Worm (Caenorhabditis elegans) whole organism, L4 larva: ENCODE results near the gene F53F4.12.

Experiments used
- D1046.2 ChIP-seq: fragments of 200-800 bp; sonication (Bioruptor generic); IDR thresholded peaks from 2 replicates; pipeline ENCODE4 v1.3.6; 2022; ENCODE audit warnings: missing genetic modification characterization, missing compliant biosample characterization
- F10B5.3 ChIP-seq: sonication (generic microtip); optimal IDR thresholded peaks from 2 replicates; lab custom pipeline; 2016; ENCODE audit warnings: mild to moderate bottlenecking, missing genetic modification characterization, missing compliant biosample characterization
- F44E2.7 ChIP-seq: fragments of 200-800 bp; sonication (Bioruptor generic); IDR thresholded peaks from 2 replicates; pipeline ENCODE4 v2.1.2; 2022; ENCODE audit warnings: missing genetic modification characterization, missing compliant biosample characterization
- F49E8.2 ChIP-seq: sonication (generic microtip); optimal IDR thresholded peaks from 2 replicates; lab custom pipeline; 2016; ENCODE audit warnings: missing compliant biosample characterization, mild to moderate bottlenecking, missing genetic modification characterization, borderline replicate concordance
- T20F7.1 ChIP-seq: fragments of 200-800 bp; sonication (Bioruptor generic); optimal IDR thresholded peaks from 2 replicates; lab custom pipeline; 2018; ENCODE audit warnings: mild to moderate bottlenecking, missing genetic modification characterization, missing compliant biosample characterization
- Y5F2A.4 ChIP-seq: fragments of 200-800 bp; sonication (Bioruptor generic); optimal IDR thresholded peaks from 2 replicates; lab custom pipeline; 2018; ENCODE audit warnings: mild to moderate bottlenecking, missing genetic modification characterization, missing compliant biosample characterization
- ZK337.2 ChIP-seq: fragments of 200-800 bp; sonication (Bioruptor generic); IDR thresholded peaks from 2 replicates; pipeline ENCODE4 v1.3.6; 2022; ENCODE audit warnings: missing genetic modification reagents, missing genetic modification characterization, missing compliant biosample characterization
- aha-1 ChIP-seq: fragments of 150-350 bp; peaks from one replicate; lab custom pipeline; 2014; ENCODE audit warnings: missing biosample characterization, missing genetic modification characterization
- ama-1 ChIP-seq: fragments of 150-350 bp; optimal IDR thresholded peaks from 2 replicates; lab custom pipeline; 2014; ENCODE audit warnings: inconsistent platforms, mixed read lengths
- ceh-28 ChIP-seq: fragments of 150-350 bp; optimal IDR thresholded peaks from 2 replicates; lab custom pipeline; 2014; ENCODE audit warnings: missing biosample characterization, missing genetic modification reagents, missing genetic modification characterization
- ceh-62 ChIP-seq: sonication (generic microtip); optimal IDR thresholded peaks from 2 replicates; lab custom pipeline; 2017; ENCODE audit warnings: missing biosample characterization, missing genetic modification characterization
- dmd-6 ChIP-seq: fragments of 200-800 bp; sonication (Bioruptor generic); IDR thresholded peaks from 2 replicates; pipeline ENCODE4 v1.3.6; 2022; ENCODE audit warnings: missing genetic modification reagents, missing genetic modification characterization, missing compliant biosample characterization
- dve-1 ChIP-seq: sonication (generic microtip); optimal IDR thresholded peaks from 2 replicates; lab custom pipeline; 2017; ENCODE audit warnings: antibody characterized with exemption, mild to moderate bottlenecking, missing genetic modification characterization, missing compliant biosample characterization; ENCODE audit not compliant: insufficient read depth
- gei-8 ChIP-seq: fragments of 200-800 bp; sonication (Bioruptor generic); optimal IDR thresholded peaks from 2 replicates; lab custom pipeline; 2018; ENCODE audit warnings: mild to moderate bottlenecking, missing genetic modification characterization, missing compliant biosample characterization
- hif-1 ChIP-seq, 2 experiments: sonication (generic microtip); optimal IDR thresholded peaks; 2 replicates each; lab custom pipeline; 2016 to 2017; ENCODE audit warnings: missing compliant biosample characterization in 2 of 2, missing genetic modification characterization in 2 of 2, missing genetic modification reagents in 2 of 2, missing genotype in 2 of 2, mild to moderate bottlenecking in 1 of 2
- hlh-11 ChIP-seq: fragments of 200-800 bp; sonication (Bioruptor generic); optimal IDR thresholded peaks from 2 replicates; lab custom pipeline; 2018; ENCODE audit warnings: mild to moderate bottlenecking, missing genetic modification characterization, missing compliant biosample characterization
- hlh-30 ChIP-seq: sonication (generic microtip); optimal IDR thresholded peaks from 2 replicates; lab custom pipeline; 2017; ENCODE audit warnings: antibody characterized with exemption, mild to moderate bottlenecking, missing genetic modification characterization, missing compliant biosample characterization; ENCODE audit not compliant: insufficient read depth
- mdl-1 ChIP-seq, 2 experiments: fragments of 150-350 bp in 1 of 2; sonication (generic microtip) in 1 of 2; optimal IDR thresholded peaks; 2 replicates each; lab custom pipeline; 2014 to 2017; ENCODE audit warnings: missing biosample characterization in 2 of 2, missing genetic modification characterization in 2 of 2
- mep-1 ChIP-seq: fragments of 150-350 bp; sonication (generic microtip); optimal IDR thresholded peaks from 3 replicates; lab custom pipeline; 2014; ENCODE audit warnings: missing biosample characterization, missing genetic modification characterization
- mxl-3 ChIP-seq: fragments of 200-800 bp; sonication (Bioruptor generic); optimal IDR thresholded peaks from 2 replicates; lab custom pipeline; 2018; ENCODE audit warnings: mild to moderate bottlenecking, missing genetic modification characterization, missing compliant biosample characterization
- nhr-102 ChIP-seq: sonication (generic microtip); optimal IDR thresholded peaks from 2 replicates; lab custom pipeline; 2016; ENCODE audit warnings: mild to moderate bottlenecking, missing genetic modification characterization, moderate library complexity, missing compliant biosample characterization
- nhr-111 ChIP-seq: fragments of 200-800 bp; sonication (Bioruptor generic); optimal IDR thresholded peaks from 2 replicates; lab custom pipeline; 2018; ENCODE audit warnings: mild to moderate bottlenecking, missing genetic modification characterization, missing compliant biosample characterization
- nhr-28 ChIP-seq: fragments of 150-350 bp; optimal IDR thresholded peaks from 2 replicates; lab custom pipeline; 2014; ENCODE audit warnings: missing biosample characterization, missing genetic modification characterization
- nhr-41 ChIP-seq: fragments of 200-800 bp; sonication (Bioruptor generic); IDR thresholded peaks from 2 replicates; pipeline ENCODE4 v1.3.6; 2022; ENCODE audit warnings: missing genetic modification reagents, missing genetic modification characterization, missing compliant biosample characterization
- nhr-48 ChIP-seq: sonication (generic microtip); optimal IDR thresholded peaks from 2 replicates; lab custom pipeline; 2016; ENCODE audit warnings: mild to moderate bottlenecking, missing genetic modification characterization, missing compliant biosample characterization
- nhr-77 ChIP-seq: fragments of 150-350 bp; optimal IDR thresholded peaks from 2 replicates; lab custom pipeline; 2014; ENCODE audit warnings: missing biosample characterization, missing genetic modification characterization
- php-3 ChIP-seq: fragments of 200-800 bp; sonication (Bioruptor generic); IDR thresholded peaks from 2 replicates; pipeline ENCODE4 v1.3.6; 2022; ENCODE audit warnings: missing genetic modification reagents, missing genetic modification characterization, missing compliant biosample characterization
- sdz-12 ChIP-seq: fragments of 200-800 bp; sonication (Bioruptor generic); optimal IDR thresholded peaks from 2 replicates; lab custom pipeline; 2018; ENCODE audit warnings: mild to moderate bottlenecking, missing genetic modification characterization, missing compliant biosample characterization
- set-16 ChIP-seq: fragments of 200-800 bp; sonication (Bioruptor generic); IDR thresholded peaks from 2 replicates; pipeline ENCODE4 v1.3.6; 2022; ENCODE audit warnings: missing genetic modification reagents, missing genetic modification characterization, missing compliant biosample characterization
- spr-1 ChIP-seq: sonication (generic microtip); optimal IDR thresholded peaks from 2 replicates; lab custom pipeline; 2016; ENCODE audit warnings: mild to moderate bottlenecking, missing genetic modification characterization, missing compliant biosample characterization
- spr-3 ChIP-seq: fragments of 200-800 bp; sonication (Bioruptor generic); optimal IDR thresholded peaks from 2 replicates; lab custom pipeline; 2018; ENCODE audit warnings: mild to moderate bottlenecking, missing genetic modification characterization, missing compliant biosample characterization
- unc-62 ChIP-seq, 3 experiments: fragments of 150-350 bp in 1 of 3; sonication (generic microtip); optimal IDR thresholded peaks in 2 of 3; peaks in 1 of 3; 1 replicate in 1 of 3; 2 replicates in 2 of 3; lab custom pipeline; 2014 to 2017; ENCODE audit warnings: missing biosample characterization in 3 of 3, missing genetic modification characterization in 3 of 3, missing genetic modification reagents in 3 of 3, missing genotype in 1 of 3
- zfp-3 ChIP-seq: fragments of 200-800 bp; sonication (Bioruptor generic); conservative IDR thresholded peaks from 2 replicates; pipeline ENCODE4 v1.3.6; 2022; ENCODE audit warnings: missing genetic modification reagents, missing genetic modification characterization, missing compliant biosample characterization
- ztf-11 ChIP-seq: fragments of 150-350 bp; optimal IDR thresholded peaks from 2 replicates; lab custom pipeline; 2014; ENCODE audit warnings: missing biosample characterization, missing genetic modification characterization

F53F4.12 gene

ce11 chrV:13600882-13601281 lies 25.0 kb upstream of the F53F4.12 start, which contains the start of gene rdy-2:
Gene rdy-2, minus strand, starts transcription at chrV:13600982.
- no peak for TF ChIP-seq php-3 (GFP tag; lab: Robert Waterston, UW)
- TF ChIP-seq, all 104 proteins: peak for 0

DNA sequence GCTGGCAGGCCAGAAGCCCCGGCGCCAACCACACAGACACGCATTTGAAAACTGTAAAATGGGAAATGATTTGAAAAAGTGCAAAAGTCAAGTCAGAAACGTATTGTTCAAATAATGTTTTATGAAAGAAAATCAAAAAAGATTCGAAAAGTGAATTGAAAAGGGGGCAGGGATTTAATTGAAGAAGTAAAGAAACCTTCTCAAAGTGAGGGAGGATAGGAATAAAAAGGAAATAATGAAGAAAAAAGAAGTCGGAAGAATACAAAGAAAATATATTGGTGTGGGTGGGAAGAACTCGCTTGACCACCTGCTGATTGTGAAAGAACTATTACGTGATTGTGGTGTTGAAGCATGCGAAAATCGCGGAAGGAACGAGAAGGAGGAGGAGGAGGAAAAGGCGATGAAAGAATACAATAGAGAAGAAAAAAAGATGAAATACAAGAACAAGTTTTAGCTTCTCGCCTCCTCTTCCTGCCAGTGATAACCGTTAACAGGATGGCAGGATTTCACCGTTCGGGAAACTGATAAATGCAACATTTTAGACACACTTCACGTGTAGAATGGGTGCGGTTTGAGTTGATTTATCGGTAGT lies 19.1 kb upstream of the F53F4.12 start, which contains the start of gene fmo-4:
Gene fmo-4, minus strand, starts transcription at position 51 of the 592 bp plus-strand sequence.
- TF ChIP-seq nhr-28 (tag; lab: Kevin White, UChicago) (peak; percentile 12), mxl-3 (GFP tag; lab: Kevin White, UChicago) (peak; percentile 9), T20F7.1 (no peak), mdl-1 (tag; optimal IDR thresholded peaks at IDR 0.05; lab: Kevin White, UChicago) (peak in 1 of 2 experiments; percentile 54), nhr-48 (tag; lab: Kevin White, UChicago) (peak; percentile 77), aha-1 (tag; lab: Kevin White, UChicago) (peak; percentile 44), zfp-3 (GFP tag; lab: Robert Waterston, UW) (no peak), hlh-11 (tag; lab: Kevin White, UChicago) (peak; percentile 79), hif-1 (tag; optimal IDR thresholded peaks at IDR 0.05; lab: Kevin White, UChicago) (peak in 1 of 2 experiments; percentile 22), unc-62 (GFP tag; optimal IDR thresholded peaks at IDR 0.05 in 1 of 2; lab: Kevin White, UChicago) (peak in 1 of 2 experiments; percentile 58), unc-62 (tag; optimal IDR thresholded peaks at IDR 0.05; lab: Kevin White, UChicago) (no peak)

- TF ChIP-seq mdl-1 (tag; optimal IDR thresholded peaks at IDR 0.05; lab: Kevin White, UChicago): peak in 1 of 2 experiments; percentile 35
- TF ChIP-seq ztf-11 (tag; lab: Kevin White, UChicago): no peak
- no peak for TF ChIP-seq F49E8.2 (tag; lab: Kevin White, UChicago)
- peak; percentile 53 for TF ChIP-seq hlh-11 (tag; lab: Kevin White, UChicago)
- no peak for TF ChIP-seq nhr-77
- TF ChIP-seq ZK337.2 (GFP tag; lab: Robert Waterston, UW): no peak
- no peak for TF ChIP-seq set-16 (GFP tag; lab: Robert Waterston, UW)
- TF ChIP-seq nhr-48 (tag; lab: Kevin White, UChicago): peak; percentile 53
- TF ChIP-seq gei-8 (GFP tag; lab: Kevin White, UChicago): no peak
- TF ChIP-seq dve-1 (tag; lab: Kevin White, UChicago): no peak
- peak in 1 of 2 experiments; percentile 44 for TF ChIP-seq unc-62 (GFP tag; optimal IDR thresholded peaks at IDR 0.05 in 1 of 2; lab: Kevin White, UChicago)
- no peak for TF ChIP-seq unc-62 (tag; optimal IDR thresholded peaks at IDR 0.05; lab: Kevin White, UChicago)
- peak; percentile 41; the same call in 1 of the 2 replicates for TF ChIP-seq dmd-6 (GFP tag; lab: Robert Waterston, UW)
- peak; percentile 63 for TF ChIP-seq hlh-30 (tag; lab: Kevin White, UChicago)
- TF ChIP-seq nhr-28 (tag; lab: Kevin White, UChicago): peak; percentile 75
- TF ChIP-seq mxl-3 (GFP tag; lab: Kevin White, UChicago): peak; percentile 22
- TF ChIP-seq spr-3: no peak
- no peak for TF ChIP-seq nhr-102 (tag; lab: Kevin White, UChicago)
Measured at ce11 chrV:13608486-13608885, 17.4 kb upstream of the F53F4.12 start.

DNA sequence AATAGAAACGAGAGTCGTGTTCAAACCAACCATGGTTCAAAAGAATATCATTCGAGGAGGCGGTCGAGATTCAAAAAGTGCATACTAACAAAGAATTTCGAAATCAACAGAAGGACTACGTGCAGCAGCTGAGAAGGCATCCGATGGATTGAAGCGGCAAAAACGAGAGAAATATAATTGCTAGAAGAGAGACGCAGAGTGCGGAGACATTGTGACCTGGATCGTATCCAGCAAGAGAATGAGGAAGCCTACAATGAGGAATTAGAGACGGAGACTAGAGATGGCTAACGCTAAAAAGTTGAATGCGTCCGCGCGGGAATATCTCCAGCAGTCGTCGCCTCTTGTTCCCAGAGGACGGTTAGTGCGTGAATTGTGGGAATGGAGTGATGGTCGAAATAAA lies 16.0 kb upstream of the F53F4.12 start:
- TF ChIP-seq ama-1 (lab: Kevin White, UChicago) (no peak), F10B5.3 (no peak), hif-1 (tag; optimal IDR thresholded peaks at IDR 0.05; lab: Kevin White, UChicago) (peak in 1 of 2 experiments; percentile 42), D1046.2 (GFP tag; lab: Robert Waterston, UW) (0 out of 2 replicates have a peak, but pooled peaks have one; percentile 11), mep-1 (tag; lab: Kevin White, UChicago) (no peak), mxl-3 (GFP tag; lab: Kevin White, UChicago) (peak; percentile 21), mdl-1 (tag; optimal IDR thresholded peaks at IDR 0.05; lab: Kevin White, UChicago) (peak in 1 of 2 experiments; percentile 4)

DNA sequence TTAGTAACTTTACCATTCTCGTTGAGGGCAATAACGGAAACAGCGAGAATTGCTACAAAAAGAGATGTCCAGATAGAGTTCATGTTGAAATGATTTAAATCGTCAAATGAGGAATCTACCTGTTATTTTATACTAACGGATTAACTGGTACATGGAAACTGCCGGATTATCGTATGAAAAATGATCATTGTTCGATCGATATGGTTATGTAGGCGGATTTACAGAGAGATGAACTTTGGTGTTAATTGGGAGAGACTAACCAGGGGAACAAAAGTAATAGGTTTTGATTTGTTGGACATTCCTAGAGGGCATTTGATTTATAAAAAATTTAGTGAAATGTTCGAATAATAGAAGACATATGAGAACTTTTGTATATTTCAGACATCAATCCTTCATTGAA lies 14.1 kb upstream of the F53F4.12 start, which contains the start of gene spig-9:
Gene spig-9, minus strand, starts transcription at position 101 of the 400 bp plus-strand sequence.
- TF ChIP-seq nhr-111 (GFP tag; lab: Kevin White, UChicago) (no peak), sdz-12 (no peak), ceh-62 (no peak), F44E2.7 (GFP tag; lab: Robert Waterston, UW) (no peak), T20F7.1 (no peak), spr-1 (tag; lab: Kevin White, UChicago) (no peak), nhr-41 (GFP tag; lab: Robert Waterston, UW) (no peak), Y5F2A.4 (no peak), ceh-28 (tag; lab: Kevin White, UChicago) (no peak)
